Fruit fly (Drosophila melanogaster): Measurements from ENCODE around the gene CG14260.

The CG14260 gene

DNA sequence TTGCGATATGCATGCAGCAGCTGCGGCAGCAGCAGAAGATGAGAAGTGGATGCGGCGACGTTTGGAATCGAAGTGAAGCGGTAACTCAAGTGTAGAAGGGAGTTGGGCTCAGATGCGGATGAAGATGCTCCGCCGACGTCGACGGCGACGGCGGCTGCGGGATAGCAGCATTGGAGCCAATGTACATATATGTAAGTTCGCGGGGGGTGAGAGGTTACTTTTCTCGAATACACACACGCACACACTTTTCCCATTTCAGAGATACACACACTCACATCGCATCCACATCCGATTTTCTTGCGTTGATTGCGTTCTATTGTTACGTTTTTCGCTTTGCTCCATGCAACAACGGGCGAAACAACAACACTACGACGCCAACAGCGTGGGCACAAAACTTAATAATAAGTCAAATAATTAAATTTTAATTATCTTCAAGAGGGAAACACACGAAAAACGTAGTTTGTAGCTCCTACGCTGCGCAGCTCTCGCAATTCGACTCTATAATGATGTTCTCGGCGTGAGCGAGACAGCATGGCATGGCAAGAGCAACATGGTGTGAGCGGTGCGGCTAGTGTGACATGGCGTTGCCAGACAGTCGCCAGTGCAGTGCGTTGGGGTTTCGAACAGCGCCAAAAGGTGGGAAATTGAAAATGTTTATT, 20.4 kb upstream of the CG14260 start, which contains the start of gene CG18766 (continued):
- TF ChIP-seq CG15479 (GFP tag; optimal IDR thresholded peaks at IDR 0.05) (peak; percentile 32), CG15269 (tag; optimal IDR thresholded peaks at IDR 0.05) (peak; percentile 12), CG9876 (GFP tag; optimal IDR thresholded peaks at IDR 0.05) (peak; percentile 3), Hmr (GFP tag; optimal IDR thresholded peaks at IDR 0.05) (peak; percentile 33), Bteb2 (GFP tag; optimal IDR thresholded peaks at IDR 0.05) (no peak), Vsx1 (GFP tag; optimal IDR thresholded peaks at IDR 0.05) (no peak), Hr78 (GFP tag; optimal IDR thresholded peaks at IDR 0.05) (peak in 1 of 2 experiments; percentile 91), gfzf (GFP tag; optimal IDR thresholded peaks at IDR 0.05) (peak; percentile 30), luna (GFP tag; optimal IDR thresholded peaks at IDR 0.05) (peak; percentile 9), ash1 (GFP tag; optimal IDR thresholded peaks at IDR 0.05) (no peak), NfI (GFP tag; optimal IDR thresholded peaks at IDR 0.05) (peak; percentile 9), CG8944 (GFP tag; optimal IDR thresholded peaks at IDR 0.05) (peak; percentile 2), ara (GFP tag; IDR thresholded peaks at IDR 0.05) (no peak), CG15696 (tag; optimal IDR thresholded peaks at IDR 0.05) (peak; percentile 16), CG17912 (GFP tag; optimal IDR thresholded peaks at IDR 0.05) (no peak), peb (GFP tag; IDR thresholded peaks at IDR 0.05) (0 out of 2 replicates have a peak, but pooled peaks have one; percentile 15), Bdp1 (GFP tag; optimal IDR thresholded peaks at IDR 0.05) (peak; percentile 9), CG4707 (GFP tag; optimal IDR thresholded peaks at IDR 0.05) (no peak), abd-A (tag; optimal IDR thresholded peaks at IDR 0.05) (peak; percentile 63), zfh1 (GFP tag; IDR thresholded peaks at IDR 0.05) (0 out of 3 replicates have a peak, but pooled peaks have one; percentile 38), Xrp1 (GFP tag; IDR thresholded peaks at IDR 0.05) (peak; percentile 17; the same call in 1 of the 2 replicates), tna (GFP tag; IDR thresholded peaks at IDR 0.05; ENCODE audit: partially characterized antibody) (no peak), CG17186 (GFP tag; optimal IDR thresholded peaks at IDR 0.05) (peak; percentile 84), CG1603 (tag; optimal IDR thresholded peaks at IDR 0.05) (peak; percentile 79), Dbx (GFP tag; IDR thresholded peaks at IDR 0.05) (no peak), pb (GFP tag; optimal IDR thresholded peaks at IDR 0.05) (peak; percentile 56), wek (GFP tag; optimal IDR thresholded peaks at IDR 0.05) (no peak), tin (GFP tag; optimal IDR thresholded peaks at IDR 0.05) (no peak), CG30403 (GFP tag; optimal IDR thresholded peaks at IDR 0.05) (peak; percentile 19), her (GFP tag; optimal IDR thresholded peaks at IDR 0.05) (peak; percentile 20), dpn (GFP tag; optimal IDR thresholded peaks at IDR 0.05) (peak in 1 of 2 experiments; percentile 10), CG13424 (tag; optimal IDR thresholded peaks at IDR 0.05) (no peak), pita (GFP tag; optimal IDR thresholded peaks at IDR 0.05) (no peak), Hmx (GFP tag; optimal IDR thresholded peaks at IDR 0.05) (no peak), MBD-R2 (GFP tag; IDR thresholded peaks at IDR 0.05) (peak; percentile 83), CG9797 (GFP tag; optimal IDR thresholded peaks at IDR 0.05) (peak; percentile 18), ci (GFP tag; IDR thresholded peaks at IDR 0.05) (no peak), CG6791 (GFP tag; IDR thresholded peaks at IDR 0.05; ENCODE audit: partially characterized antibody) (peak; percentile 28; the same call in 1 of the 3 replicates), Xbp1 (GFP tag; optimal IDR thresholded peaks at IDR 0.05) (peak; percentile 25), CG18011 (GFP tag; optimal IDR thresholded peaks at IDR 0.05) (peak; percentile 12), Bgb (GFP tag; IDR thresholded peaks at IDR 0.05; ENCODE audit: partially characterized antibody) (peak; percentile 41; the same call in 1 of the 2 replicates), CG12155 (GFP tag; optimal IDR thresholded peaks at IDR 0.05) (no peak), E2f1 (GFP tag; IDR thresholded peaks at IDR 0.05) (0 out of 2 replicates have a peak, but pooled peaks have one; percentile 20), YL-1 (GFP tag; optimal IDR thresholded peaks at IDR 0.05) (peak; percentile 94), CG43689 (GFP tag; IDR thresholded peaks at IDR 0.05) (no peak), CG12769 (tag; optimal IDR thresholded peaks at IDR 0.05) (no peak), stc (GFP tag; IDR thresholded peaks at IDR 0.05) (no peak), toy (GFP tag; IDR thresholded peaks at IDR 0.05) (no peak), sr (GFP tag; IDR thresholded peaks at IDR 0.05) (0 out of 3 replicates have a peak, but pooled peaks have one; percentile 44)
